Worm (Caenorhabditis elegans) whole organism, L2 larva: ENCODE measurements around the gene ZK622.4.
A peak's percentile ranks its signal among the peaks of the same experiment; 100 is the strongest.

Experiments used
- C34F6.9 ChIP-seq: fragments of 150-350 bp; optimal IDR thresholded peaks from 2 replicates; lab custom pipeline; 2014; ENCODE audit warnings: missing biosample characterization, missing genetic modification characterization
- ZK546.5 ChIP-seq: sonication (generic microtip); optimal IDR thresholded peaks from 2 replicates; lab custom pipeline; 2017; ENCODE audit warnings: missing biosample characterization, missing genetic modification characterization
- alr-1 ChIP-seq: fragments of 150-350 bp; optimal IDR thresholded peaks from 2 replicates; lab custom pipeline; 2014; ENCODE audit warnings: missing biosample characterization, missing genetic modification characterization
- elt-3 ChIP-seq: sonication (generic microtip); optimal IDR thresholded peaks from 2 replicates; lab custom pipeline; 2017; ENCODE audit warnings: missing biosample characterization, missing genetic modification characterization
- lin-39 ChIP-seq: fragments of 150-350 bp; optimal IDR thresholded peaks from 2 replicates; lab custom pipeline; 2014; ENCODE audit warnings: missing biosample characterization, missing genetic modification reagents, missing genetic modification characterization
- lsy-2 ChIP-seq, 2 experiments: fragments of 150-350 bp in 1 of 2; sonication (generic microtip) in 1 of 2; optimal IDR thresholded peaks; 2 replicates each; lab custom pipeline; 2014 to 2017; ENCODE audit warnings: missing biosample characterization in 2 of 2, missing genetic modification characterization in 2 of 2
- mbf-1 ChIP-seq: sonication (generic microtip); optimal IDR thresholded peaks from 2 replicates; lab custom pipeline; 2017; ENCODE audit warnings: missing biosample characterization, missing genetic modification characterization
- mdl-1 ChIP-seq, 2 experiments: fragments of 150-350 bp in 1 of 2; sonication (generic microtip) in 1 of 2; optimal IDR thresholded peaks; 2 replicates each; lab custom pipeline; 2017; ENCODE audit warnings: missing biosample characterization in 2 of 2, missing genetic modification characterization in 2 of 2
- nhr-10 ChIP-seq: sonication (generic microtip); optimal IDR thresholded peaks from 2 replicates; lab custom pipeline; 2017; ENCODE audit warnings: missing biosample characterization, missing genetic modification characterization
- nhr-12 ChIP-seq: fragments of 150-350 bp; optimal IDR thresholded peaks from 2 replicates; lab custom pipeline; 2014; ENCODE audit warnings: missing biosample characterization, missing genetic modification characterization
- nhr-21 ChIP-seq: fragments of 150-350 bp; optimal IDR thresholded peaks from 2 replicates; lab custom pipeline; 2014; ENCODE audit warnings: missing biosample characterization, missing genetic modification characterization
- nhr-25 ChIP-seq: fragments of 150-350 bp; sonication (generic microtip); optimal IDR thresholded peaks from 3 replicates; lab custom pipeline; 2014; ENCODE audit warnings: missing biosample characterization, missing genetic modification characterization
- sma-3 ChIP-seq: sonication (generic microtip); optimal IDR thresholded peaks from 2 replicates; lab custom pipeline; 2016; ENCODE audit warnings: missing genetic modification reagents, missing genetic modification characterization, missing compliant biosample characterization
- sma-9 ChIP-seq, 2 experiments: fragments of 150-350 bp in 1 of 2; sonication (generic microtip) in 1 of 2; optimal IDR thresholded peaks; 2 replicates each; lab custom pipeline; 2014 to 2016; ENCODE audit warnings: missing genetic modification characterization in 2 of 2, mild to moderate bottlenecking in 1 of 2, missing biosample characterization in 1 of 2, missing compliant biosample characterization in 1 of 2, missing genetic modification reagents in 1 of 2, moderate library complexity in 1 of 2
- ztf-11 ChIP-seq: sonication (generic microtip); optimal IDR thresholded peaks from 2 replicates; lab custom pipeline; 2017; ENCODE audit warnings: missing biosample characterization, missing genetic modification characterization

The ZK622.4 gene

DNA sequence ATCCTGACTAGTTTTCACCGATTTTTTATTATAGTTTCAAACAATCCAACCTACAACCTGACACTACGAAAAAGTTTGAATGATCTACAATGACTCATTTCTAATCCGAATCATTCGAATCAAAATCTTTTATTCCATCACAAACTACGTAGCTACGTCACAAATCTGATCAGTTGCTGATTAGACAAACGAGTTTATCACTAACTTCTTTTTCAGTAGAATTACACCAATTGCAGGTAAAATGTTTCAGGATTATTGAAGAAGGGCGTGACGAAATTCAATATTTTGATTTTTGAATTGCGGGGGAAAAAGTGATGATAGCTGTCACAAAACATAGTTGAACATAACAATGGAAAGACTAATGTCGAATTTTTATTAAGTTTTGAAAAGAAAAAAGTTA is 49.1 kb downstream of the ZK622.4 start:
- TF ChIP-seq elt-3 (tag; lab: Kevin White, UChicago) = no peak
- no peak for TF ChIP-seq lsy-2 (tag; optimal IDR thresholded peaks at IDR 0.05; lab: Kevin White, UChicago)
- TF ChIP-seq nhr-12 (tag; lab: Kevin White, UChicago) = no peak
- no peak for TF ChIP-seq nhr-25
- no peak for TF ChIP-seq ztf-11
- no peak for TF ChIP-seq ZK546.5 (tag; lab: Kevin White, UChicago)
- no peak for TF ChIP-seq alr-1 (tag; lab: Kevin White, UChicago)
- TF ChIP-seq nhr-21 = peak; percentile 3
- no peak for TF ChIP-seq mbf-1 (tag; lab: Kevin White, UChicago)
- peak; percentile 5 for TF ChIP-seq sma-9 (GFP tag; optimal IDR thresholded peaks at IDR 0.05; lab: Kevin White, UChicago)
- no peak for TF ChIP-seq sma-9 (tag; optimal IDR thresholded peaks at IDR 0.05; lab: Kevin White, UChicago)
- no peak for TF ChIP-seq mdl-1 (tag; optimal IDR thresholded peaks at IDR 0.05; lab: Kevin White, UChicago)
- no peak for TF ChIP-seq lin-39 (tag; lab: Kevin White, UChicago)

- TF ChIP-seq sma-3 (GFP tag; lab: Kevin White, UChicago) (peak; percentile 11), lsy-2 (tag; optimal IDR thresholded peaks at IDR 0.05; lab: Kevin White, UChicago) (no peak), nhr-10 (tag; lab: Kevin White, UChicago) (no peak), sma-9 (GFP tag; optimal IDR thresholded peaks at IDR 0.05; lab: Kevin White, UChicago) (peak; percentile 22), sma-9 (tag; optimal IDR thresholded peaks at IDR 0.05; lab: Kevin White, UChicago) (no peak), C34F6.9 (tag; lab: Kevin White, UChicago) (peak; percentile 6)
Measured at ce11 chrII:5342412-5342811, 49.9 kb downstream of the ZK622.4 start.
